Worm (Caenorhabditis elegans) whole organism, mixed stage, embryonic: ENCODE results near the gene C13A10.2.

Experiments
- M03D4.4 ChIP-seq: sonication (generic microtip); optimal IDR thresholded peaks from 2 replicates; lab custom pipeline; 2017; ENCODE audit warnings: mild to moderate bottlenecking, missing genetic modification characterization, missing compliant biosample characterization
- bed-3 ChIP-seq: fragments of 200-800 bp; sonication (Bioruptor generic); optimal IDR thresholded peaks from 3 replicates; lab custom pipeline; 2018; ENCODE audit warnings: mild to moderate bottlenecking, missing genetic modification characterization, moderate library complexity, missing compliant biosample characterization
- blmp-1 ChIP-seq: fragments of 150-350 bp; optimal IDR thresholded peaks from 2 replicates; lab custom pipeline; 2014; ENCODE audit warnings: missing biosample characterization, missing genetic modification characterization
- ceh-39 ChIP-seq: fragments of 150-350 bp; optimal IDR thresholded peaks from 2 replicates; lab custom pipeline; 2014; ENCODE audit warnings: missing biosample characterization, missing genetic modification characterization
- ceh-43 ChIP-seq: fragments of 200-800 bp; sonication (Bioruptor generic); optimal IDR thresholded peaks from 2 replicates; lab custom pipeline; 2018; ENCODE audit warnings: mild to moderate bottlenecking, missing genetic modification characterization, moderate library complexity, missing compliant biosample characterization
- ceh-83 ChIP-seq: fragments of 200-800 bp; sonication (Bioruptor generic); optimal IDR thresholded peaks from 2 replicates; lab custom pipeline; 2018; ENCODE audit warnings: mild to moderate bottlenecking, missing genetic modification characterization, missing compliant biosample characterization
- ces-1 ChIP-seq: fragments of 150-350 bp; optimal IDR thresholded peaks from 2 replicates; lab custom pipeline; 2014; ENCODE audit warnings: missing biosample characterization, missing genetic modification reagents, missing genetic modification characterization
- cnd-1 ChIP-seq: fragments of 200-800 bp; sonication (Bioruptor generic); optimal IDR thresholded peaks from 2 replicates; lab custom pipeline; 2018; ENCODE audit warnings: mild to moderate bottlenecking, missing genetic modification characterization, missing compliant biosample characterization
- drap-1 ChIP-seq: fragments of 200-800 bp; sonication (Bioruptor generic); optimal IDR thresholded peaks from 3 replicates; lab custom pipeline; 2018; ENCODE audit warnings: mild to moderate bottlenecking, missing genetic modification characterization, missing compliant biosample characterization
- elt-1 ChIP-seq: sonication (generic microtip); optimal IDR thresholded peaks from 2 replicates; lab custom pipeline; 2017; ENCODE audit warnings: missing genetic modification characterization, mild to moderate bottlenecking, missing compliant biosample characterization, antibody characterized with exemption, moderate library complexity, borderline replicate concordance; ENCODE audit not compliant: insufficient read depth
- elt-3 ChIP-seq: fragments of 150-350 bp; optimal IDR thresholded peaks from 2 replicates; lab custom pipeline; 2014; ENCODE audit warnings: missing biosample characterization, missing genetic modification characterization
- flh-1 ChIP-seq: fragments of 200-800 bp; sonication (Bioruptor generic); optimal IDR thresholded peaks from 2 replicates; lab custom pipeline; 2018; ENCODE audit warnings: mild to moderate bottlenecking, missing genetic modification characterization, moderate library complexity, missing compliant biosample characterization
- ham-2 ChIP-seq: fragments of 200-800 bp; sonication (Bioruptor generic); optimal IDR thresholded peaks from 2 replicates; lab custom pipeline; 2018; ENCODE audit warnings: mild to moderate bottlenecking, missing genetic modification characterization, missing compliant biosample characterization
- hlh-1 ChIP-seq: fragments of 150-350 bp; optimal IDR thresholded peaks from 2 replicates; lab custom pipeline; 2014; ENCODE audit warnings: missing biosample characterization, missing genetic modification reagents, missing genetic modification characterization
- lin-13 ChIP-seq: fragments of 150-350 bp; optimal IDR thresholded peaks from 2 replicates; lab custom pipeline; 2014; ENCODE audit warnings: missing biosample characterization, missing genetic modification characterization
- lsy-2 ChIP-seq: fragments of 150-350 bp; optimal IDR thresholded peaks from 2 replicates; lab custom pipeline; 2014; ENCODE audit warnings: missing biosample characterization, missing genetic modification characterization
- mab-5 ChIP-seq: fragments of 150-350 bp; optimal IDR thresholded peaks from 2 replicates; lab custom pipeline; 2014; ENCODE audit warnings: missing biosample characterization, missing genetic modification characterization
- mep-1 ChIP-seq: fragments of 150-350 bp; optimal IDR thresholded peaks from 2 replicates; lab custom pipeline; 2017; ENCODE audit warnings: missing biosample characterization, missing genetic modification reagents, missing genetic modification characterization, inconsistent platforms
- mls-2 ChIP-seq: sonication (generic microtip); optimal IDR thresholded peaks from 2 replicates; lab custom pipeline; 2016; ENCODE audit warnings: mild to moderate bottlenecking, missing genetic modification characterization, moderate library complexity, missing compliant biosample characterization
- nhr-12 ChIP-seq: fragments of 150-350 bp; optimal IDR thresholded peaks from 2 replicates; lab custom pipeline; 2014; ENCODE audit warnings: missing biosample characterization, missing genetic modification characterization
- nhr-2 ChIP-seq: fragments of 150-350 bp; optimal IDR thresholded peaks from 2 replicates; lab custom pipeline; 2014; ENCODE audit warnings: missing biosample characterization, missing genetic modification characterization
- nhr-237 ChIP-seq: fragments of 150-350 bp; optimal IDR thresholded peaks from 2 replicates; lab custom pipeline; 2014; ENCODE audit warnings: missing biosample characterization, missing genetic modification characterization
- nhr-28 ChIP-seq: fragments of 150-350 bp; optimal IDR thresholded peaks from 2 replicates; lab custom pipeline; 2014; ENCODE audit warnings: missing biosample characterization, missing genetic modification characterization
- nhr-76 ChIP-seq: sonication (generic microtip); optimal IDR thresholded peaks from 2 replicates; lab custom pipeline; 2017; ENCODE audit warnings: missing biosample characterization, missing genetic modification characterization
- pha-4 ChIP-seq: fragments of 150-350 bp; optimal IDR thresholded peaks from 2 replicates; lab custom pipeline; 2018; ENCODE audit warnings: missing biosample characterization, missing genetic modification reagents, missing genetic modification characterization
- sem-2 ChIP-seq: fragments of 200-800 bp; sonication (Bioruptor generic); optimal IDR thresholded peaks from 2 replicates; lab custom pipeline; 2018; ENCODE audit warnings: mild to moderate bottlenecking, missing genetic modification characterization, missing compliant biosample characterization
- snpc-4 ChIP-seq: fragments of 150-350 bp; optimal IDR thresholded peaks from 2 replicates; lab custom pipeline; 2014; ENCODE audit warnings: missing biosample characterization, missing genetic modification characterization
- sptf-1 ChIP-seq: sonication (generic microtip); optimal IDR thresholded peaks from 2 replicates; lab custom pipeline; 2017; ENCODE audit warnings: mild to moderate bottlenecking, missing genetic modification characterization, moderate library complexity, missing compliant biosample characterization
- tbx-8 ChIP-seq: fragments of 200-800 bp; sonication (Bioruptor generic); optimal IDR thresholded peaks from 2 replicates; lab custom pipeline; 2018; ENCODE audit warnings: mild to moderate bottlenecking, missing genetic modification characterization, moderate library complexity, missing compliant biosample characterization
- unc-120 ChIP-seq: sonication (generic microtip); optimal IDR thresholded peaks from 2 replicates; lab custom pipeline; 2017; ENCODE audit warnings: missing genetic modification characterization, missing compliant biosample characterization; ENCODE audit not compliant: poor library complexity, severe bottlenecking
- unc-39 ChIP-seq: fragments of 150-350 bp; optimal IDR thresholded peaks from 2 replicates; lab custom pipeline; 2014; ENCODE audit warnings: missing biosample characterization, missing genetic modification characterization
- unc-62 ChIP-seq: fragments of 150-350 bp; optimal IDR thresholded peaks from 2 replicates; lab custom pipeline; 2014; ENCODE audit warnings: missing biosample characterization, missing genetic modification reagents, missing genetic modification characterization
- zip-8 ChIP-seq: fragments of 150-350 bp; optimal IDR thresholded peaks from 2 replicates; lab custom pipeline; 2014; ENCODE audit warnings: missing biosample characterization, missing genetic modification characterization
- ztf-11 ChIP-seq: fragments of 150-350 bp; optimal IDR thresholded peaks from 2 replicates; lab custom pipeline; 2014; ENCODE audit warnings: missing biosample characterization, missing genetic modification characterization

The C13A10.2 gene

DNA sequence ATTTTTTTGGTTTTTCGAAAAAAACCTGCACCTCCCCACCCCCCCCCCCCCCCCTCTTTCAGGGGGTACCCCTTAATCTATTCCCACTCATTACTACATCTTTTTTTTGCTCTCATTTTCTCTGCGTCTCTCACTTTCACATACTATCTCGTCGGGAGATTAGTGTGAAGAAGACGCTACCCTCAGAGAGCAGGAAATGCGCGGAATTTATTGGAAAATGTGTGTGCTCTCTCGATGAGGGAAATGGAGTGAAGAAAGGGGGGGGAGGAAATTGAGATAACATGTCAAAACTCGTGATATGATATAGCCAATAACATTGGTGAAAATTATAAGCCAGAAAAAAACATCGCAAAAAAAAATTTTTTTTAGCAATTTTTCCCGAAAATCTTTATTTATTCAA is 32.2 kb downstream of the C13A10.2 start:
- TF ChIP-seq ceh-39 (tag; lab: Kevin White, UChicago) (no peak), ceh-83 (GFP tag; lab: Kevin White, UChicago) (no peak)
- TF ChIP-seq, all 35 proteins: peak for 0

DNA sequence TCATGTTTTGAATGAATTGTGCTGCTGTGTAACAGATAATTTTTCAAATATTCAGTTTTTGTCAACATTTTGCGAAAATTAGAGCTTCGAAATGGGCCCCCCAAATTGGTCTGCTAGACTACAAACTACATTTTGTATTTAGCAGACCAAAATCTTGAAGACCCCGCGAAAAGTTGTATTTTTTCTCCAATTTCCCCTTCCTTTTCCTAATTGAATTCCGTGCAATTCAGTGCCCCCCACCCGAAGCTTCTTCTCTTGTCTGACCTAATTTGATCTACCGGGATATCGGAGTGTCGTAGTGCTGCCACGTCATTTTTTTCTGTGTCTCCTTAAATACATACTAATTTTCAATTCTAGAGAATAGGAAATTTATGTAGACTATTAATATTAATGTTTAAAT is 33.8 kb downstream of the C13A10.2 start:
- TF ChIP-seq flh-1 (GFP tag; lab: Kevin White, UChicago): no peak
- TF ChIP-seq ces-1 (GFP tag; lab: Kevin White, UChicago): peak; percentile 75

DNA sequence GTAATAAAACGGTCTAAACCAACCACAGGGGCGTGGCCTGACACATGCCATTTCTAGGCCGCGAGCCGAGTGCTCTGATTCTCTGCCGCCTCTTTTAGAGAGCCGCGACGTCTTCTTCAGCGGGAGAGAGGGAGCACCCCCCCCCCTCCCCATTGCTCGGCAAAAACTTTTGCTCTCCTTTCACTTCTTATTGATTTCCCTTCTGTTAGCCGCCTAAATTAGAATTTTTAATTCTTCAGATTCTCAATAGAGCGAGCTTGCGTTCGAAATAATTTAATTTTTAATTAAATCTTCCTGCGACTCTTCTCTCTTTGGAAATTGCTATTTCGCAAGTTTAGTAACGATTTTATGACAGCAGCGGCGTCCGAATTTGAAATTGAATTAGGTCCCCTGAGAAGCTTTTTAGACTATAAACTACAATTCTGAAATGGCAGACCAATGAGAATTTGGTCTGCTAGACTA is 34.6 kb downstream of the C13A10.2 start:
- TF ChIP-seq nhr-237 (tag; lab: Kevin White, UChicago) (no peak), lin-13 (no peak), M03D4.4 (no peak), nhr-76 (tag; lab: Kevin White, UChicago) (no peak), mab-5 (tag; lab: Kevin White, UChicago) (no peak), sptf-1 (tag; lab: Kevin White, UChicago) (no peak), cnd-1 (tag; lab: Kevin White, UChicago) (no peak), elt-1 (no peak), nhr-28 (no peak), nhr-2 (tag; lab: Kevin White, UChicago) (no peak), tbx-8 (GFP tag; lab: Kevin White, UChicago) (no peak), drap-1 (GFP tag; lab: Kevin White, UChicago) (peak; percentile 13), nhr-12 (tag; lab: Kevin White, UChicago) (no peak), mls-2 (tag; lab: Kevin White, UChicago) (peak; percentile 58), ceh-83 (GFP tag; lab: Kevin White, UChicago) (no peak), unc-120 (tag; lab: Kevin White, UChicago) (no peak), ces-1 (GFP tag; lab: Kevin White, UChicago) (peak; percentile 97), lsy-2 (tag; lab: Kevin White, UChicago) (peak; percentile 20), flh-1 (GFP tag; lab: Kevin White, UChicago) (no peak), elt-3 (tag; lab: Kevin White, UChicago) (no peak), ceh-43 (GFP tag; lab: Kevin White, UChicago) (no peak), pha-4 (no peak), zip-8 (no peak), ham-2 (GFP tag; lab: Kevin White, UChicago) (no peak), blmp-1 (tag; lab: Kevin White, UChicago) (no peak), snpc-4 (tag; lab: Kevin White, UChicago) (no peak), hlh-1 (tag; lab: Kevin White, UChicago) (no peak), ceh-39 (tag; lab: Kevin White, UChicago) (no peak), unc-62 (GFP tag; lab: Kevin White, UChicago) (no peak), unc-39 (tag; lab: Kevin White, UChicago) (no peak), mep-1 (tag; lab: Kevin White, UChicago) (no peak), sem-2 (GFP tag; lab: Kevin White, UChicago) (no peak), bed-3 (GFP tag; lab: Kevin White, UChicago) (no peak)

DNA sequence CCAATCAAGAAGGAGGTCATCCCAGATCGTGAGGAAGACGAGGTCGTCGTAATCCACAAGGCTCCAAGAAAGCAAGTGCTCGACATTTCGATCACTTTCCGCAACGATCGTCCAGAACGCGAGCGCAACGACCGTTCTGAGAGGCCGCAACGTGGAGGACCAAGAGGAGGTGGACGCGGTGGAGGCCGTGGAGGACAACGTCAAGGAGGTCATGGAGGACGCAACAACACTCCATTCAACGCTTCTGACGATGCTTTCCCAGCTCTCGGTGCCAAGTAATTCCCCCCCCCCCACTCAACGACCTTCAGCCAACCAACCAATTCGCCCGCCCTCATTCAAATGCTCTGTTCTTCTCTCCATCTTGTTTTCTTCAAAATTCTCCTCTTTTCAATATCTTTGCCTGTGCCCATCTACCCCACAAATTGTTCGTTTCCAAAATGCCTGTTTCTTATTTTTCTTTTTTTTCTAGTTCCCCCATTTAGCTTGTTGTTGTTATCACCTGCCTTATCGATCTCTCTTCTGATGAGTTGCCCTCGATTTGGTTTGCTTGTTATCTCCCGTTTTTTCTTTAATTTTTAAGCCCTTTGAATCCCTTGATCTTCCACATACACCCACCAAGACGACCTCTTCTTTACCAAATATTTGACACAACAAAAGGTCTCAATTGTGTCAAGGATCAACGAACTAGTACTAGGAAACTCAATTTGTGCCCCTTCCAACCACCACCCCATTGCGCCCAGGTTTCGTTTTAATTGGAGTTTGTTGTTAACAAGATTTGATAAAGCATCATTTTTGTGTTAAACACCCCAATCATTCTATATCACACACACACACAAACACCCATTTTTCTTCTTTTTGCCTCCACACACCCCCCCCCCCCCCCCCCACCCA is 35.3 kb downstream of the C13A10.2 start:
- TF ChIP-seq drap-1 (GFP tag; lab: Kevin White, UChicago): no peak
- no peak for TF ChIP-seq ztf-11 (tag; lab: Kevin White, UChicago)
- no peak for TF ChIP-seq ham-2 (GFP tag; lab: Kevin White, UChicago)
- TF ChIP-seq sem-2 (GFP tag; lab: Kevin White, UChicago): no peak
- no peak for TF ChIP-seq unc-39 (tag; lab: Kevin White, UChicago)
- TF ChIP-seq blmp-1 (tag; lab: Kevin White, UChicago): no peak
- no peak for TF ChIP-seq ceh-39 (tag; lab: Kevin White, UChicago)
- no peak for TF ChIP-seq zip-8
- no peak for TF ChIP-seq nhr-237 (tag; lab: Kevin White, UChicago)
- no peak for TF ChIP-seq bed-3 (GFP tag; lab: Kevin White, UChicago)
- no peak for TF ChIP-seq unc-120 (tag; lab: Kevin White, UChicago)
